Worm (Caenorhabditis elegans) whole organism, L3 larva: ENCODE data around the gene phf-32.
A peak's percentile ranks its signal among the peaks of the same experiment; 100 is the strongest.

Experiments
- R02D3.7 ChIP-seq: fragments of 150-350 bp; optimal IDR thresholded peaks from 2 replicates; lab custom pipeline; 2014; ENCODE audit warnings: missing biosample characterization, missing genetic modification characterization
- ZK546.5 ChIP-seq: sonication (generic microtip); optimal IDR thresholded peaks from 2 replicates; lab custom pipeline; 2017; ENCODE audit warnings: missing biosample characterization, missing genetic modification characterization
- aly-2 ChIP-seq: fragments of 150-350 bp; optimal IDR thresholded peaks from 2 replicates; lab custom pipeline; 2014; ENCODE audit warnings: missing biosample characterization, missing genetic modification characterization
- ceh-16 ChIP-seq: sonication (generic microtip); optimal IDR thresholded peaks from 2 replicates; lab custom pipeline; 2017; ENCODE audit warnings: missing biosample characterization, missing genetic modification characterization
- ceh-28 ChIP-seq: fragments of 150-350 bp; optimal IDR thresholded peaks from 2 replicates; lab custom pipeline; 2014; ENCODE audit warnings: missing biosample characterization, missing genetic modification reagents, missing genetic modification characterization
- ceh-82 ChIP-seq: fragments of 150-350 bp; optimal IDR thresholded peaks from 2 replicates; lab custom pipeline; 2014; ENCODE audit warnings: missing biosample characterization, missing genetic modification characterization
- ceh-9 ChIP-seq: sonication (generic microtip); optimal IDR thresholded peaks from 2 replicates; lab custom pipeline; 2018; ENCODE audit warnings: missing biosample characterization, missing genetic modification characterization
- egl-5 ChIP-seq: fragments of 150-350 bp; optimal IDR thresholded peaks from 2 replicates; lab custom pipeline; 2017; ENCODE audit warnings: missing biosample characterization, missing genetic modification reagents, missing genetic modification characterization, inconsistent platforms
- elt-2 ChIP-seq: sonication (generic microtip); optimal IDR thresholded peaks from 2 replicates; lab custom pipeline; 2016; ENCODE audit warnings: missing genetic modification reagents, mild to moderate bottlenecking, missing genetic modification characterization, missing compliant biosample characterization
- elt-3 ChIP-seq, 3 experiments: fragments of 150-350 bp in 1 of 3; sonication (generic microtip) in 2 of 3; optimal IDR thresholded peaks; 2 replicates in 2 of 3; 4 replicates in 1 of 3; lab custom pipeline; 2014 to 2017; ENCODE audit warnings: missing biosample characterization in 3 of 3, missing genetic modification characterization in 3 of 3
- eor-1 ChIP-seq, 2 experiments: fragments of 150-350 bp; optimal IDR thresholded peaks; 2 replicates each; lab custom pipeline; 2014 to 2018; ENCODE audit warnings: missing biosample characterization in 2 of 2, missing genetic modification characterization in 2 of 2
- fkh-10 ChIP-seq: sonication (generic microtip); optimal IDR thresholded peaks from 2 replicates; lab custom pipeline; 2017; ENCODE audit warnings: missing biosample characterization, missing genetic modification reagents, missing genetic modification characterization
- fkh-2 ChIP-seq: fragments of 150-350 bp; optimal IDR thresholded peaks from 2 replicates; lab custom pipeline; 2014; ENCODE audit warnings: missing biosample characterization, missing genetic modification reagents, missing genetic modification characterization
- fos-1 ChIP-seq: fragments of 150-350 bp; optimal IDR thresholded peaks from 2 replicates; lab custom pipeline; 2014; ENCODE audit warnings: missing biosample characterization, missing genetic modification characterization
- hmg-11 ChIP-seq: sonication (generic microtip); optimal IDR thresholded peaks from 2 replicates; lab custom pipeline; 2016; ENCODE audit warnings: missing genetic modification characterization, missing compliant biosample characterization
- jun-1 ChIP-seq: fragments of 150-350 bp; optimal IDR thresholded peaks from 2 replicates; lab custom pipeline; 2014; ENCODE audit warnings: missing biosample characterization, missing genetic modification reagents, missing genetic modification characterization
- lsy-12 ChIP-seq: sonication (generic microtip); optimal IDR thresholded peaks from 2 replicates; lab custom pipeline; 2016; ENCODE audit warnings: mild to moderate bottlenecking, missing genetic modification characterization, missing compliant biosample characterization
- mdl-1 ChIP-seq: fragments of 150-350 bp; optimal IDR thresholded peaks from 2 replicates; lab custom pipeline; 2014; ENCODE audit warnings: missing biosample characterization, missing genetic modification characterization
- mml-1 ChIP-seq: fragments of 150-350 bp; sonication (generic microtip); optimal IDR thresholded peaks from 3 replicates; lab custom pipeline; 2014; ENCODE audit warnings: missing biosample characterization, missing genetic modification characterization
- nfya-1 ChIP-seq: sonication (generic microtip); optimal IDR thresholded peaks from 2 replicates; lab custom pipeline; 2017; ENCODE audit warnings: missing genetic modification characterization, mild to moderate bottlenecking, missing compliant biosample characterization, antibody characterized with exemption, moderate library complexity; ENCODE audit not compliant: insufficient read depth
- nhr-11 ChIP-seq: fragments of 150-350 bp; optimal IDR thresholded peaks from 2 replicates; lab custom pipeline; 2014; ENCODE audit warnings: missing biosample characterization, missing genetic modification characterization
- nhr-12 ChIP-seq: fragments of 150-350 bp; optimal IDR thresholded peaks from 2 replicates; lab custom pipeline; 2014; ENCODE audit warnings: missing biosample characterization, missing genetic modification characterization
- nhr-23 ChIP-seq: fragments of 150-350 bp; optimal IDR thresholded peaks from 2 replicates; lab custom pipeline; 2014; ENCODE audit warnings: missing biosample characterization, missing genetic modification reagents, missing genetic modification characterization
- nhr-237 ChIP-seq: fragments of 150-350 bp; optimal IDR thresholded peaks from 2 replicates; lab custom pipeline; 2014; ENCODE audit warnings: missing biosample characterization, missing genetic modification characterization
- nhr-25 ChIP-seq: sonication (generic microtip); optimal IDR thresholded peaks from 2 replicates; lab custom pipeline; 2017; ENCODE audit warnings: missing biosample characterization, missing genetic modification characterization
- nhr-28 ChIP-seq: fragments of 150-350 bp; optimal IDR thresholded peaks from 2 replicates; lab custom pipeline; 2014; ENCODE audit warnings: missing biosample characterization, missing genetic modification characterization
- nhr-43 ChIP-seq: sonication (generic microtip); optimal IDR thresholded peaks from 2 replicates; lab custom pipeline; 2016; ENCODE audit warnings: mild to moderate bottlenecking, missing genetic modification characterization, missing compliant biosample characterization; ENCODE audit not compliant: poor library complexity, severe bottlenecking
- nhr-67 ChIP-seq: fragments of 150-350 bp; optimal IDR thresholded peaks from 2 replicates; lab custom pipeline; 2014; ENCODE audit warnings: missing biosample characterization, missing genetic modification characterization
- nhr-76 ChIP-seq: fragments of 150-350 bp; sonication (generic microtip); optimal IDR thresholded peaks from 5 replicates; lab custom pipeline; 2014; ENCODE audit warnings: missing biosample characterization, missing genetic modification characterization
- nhr-77 ChIP-seq: fragments of 150-350 bp; optimal IDR thresholded peaks from 2 replicates; lab custom pipeline; 2014; ENCODE audit warnings: missing biosample characterization, missing genetic modification characterization
- pha-4 ChIP-seq: fragments of 150-350 bp; optimal IDR thresholded peaks from 2 replicates; lab custom pipeline; 2014; ENCODE audit warnings: missing biosample characterization, missing genetic modification reagents, missing genetic modification characterization
- pqm-1 ChIP-seq: fragments of 150-350 bp; optimal IDR thresholded peaks from 2 replicates; lab custom pipeline; 2017; ENCODE audit warnings: missing biosample characterization, missing genetic modification characterization, inconsistent platforms
- sea-2 ChIP-seq: fragments of 150-350 bp; sonication (generic microtip); optimal IDR thresholded peaks from 4 replicates; lab custom pipeline; 2014; ENCODE audit warnings: missing biosample characterization, missing genetic modification reagents, missing genetic modification characterization
- snpc-4 ChIP-seq: fragments of 150-350 bp; optimal IDR thresholded peaks from 2 replicates; lab custom pipeline; 2014; ENCODE audit warnings: missing biosample characterization, missing genetic modification characterization
- tbx-2 ChIP-seq: sonication (generic microtip); optimal IDR thresholded peaks from 2 replicates; lab custom pipeline; 2016; ENCODE audit warnings: mild to moderate bottlenecking, missing genetic modification characterization, missing compliant biosample characterization
- unc-39 ChIP-seq: sonication (generic microtip); optimal IDR thresholded peaks from 4 replicates; lab custom pipeline; 2017; ENCODE audit warnings: missing biosample characterization, missing genetic modification characterization
- unc-62 ChIP-seq: fragments of 150-350 bp; sonication (generic microtip); optimal IDR thresholded peaks from 4 replicates; lab custom pipeline; 2014; ENCODE audit warnings: missing biosample characterization, missing genetic modification reagents, missing genetic modification characterization
- ztf-4 ChIP-seq: fragments of 150-350 bp; optimal IDR thresholded peaks from 2 replicates; lab custom pipeline; 2014; ENCODE audit warnings: missing biosample characterization, missing genetic modification characterization

phf-32 gene

ce11 chrX:12348329-12348728 lies 41.7 kb downstream of the phf-32 start, which contains the start of gene F42F12.14:
TSS of gene F42F12.14 (plus strand) at chrX:12348629.
- TF ChIP-seq eor-1 (tag; optimal IDR thresholded peaks at IDR 0.05; lab: Kevin White, UChicago) (no peak), nhr-28 (tag; lab: Kevin White, UChicago) (no peak), R02D3.7 (tag; lab: Kevin White, UChicago) (no peak), fkh-2 (no peak), nhr-43 (tag; lab: Kevin White, UChicago) (no peak), ceh-9 (tag; lab: Kevin White, UChicago) (no peak), nhr-76 (tag; lab: Kevin White, UChicago) (no peak), pqm-1 (tag; lab: Kevin White, UChicago) (no peak), ceh-82 (tag; lab: Kevin White, UChicago) (no peak), nhr-67 (no peak), sea-2 (no peak), unc-62 (GFP tag; lab: Kevin White, UChicago) (no peak), nfya-1 (tag; lab: Kevin White, UChicago) (no peak), elt-3 (tag; optimal IDR thresholded peaks at IDR 0.05; lab: Kevin White, UChicago) (no peak)

DNA sequence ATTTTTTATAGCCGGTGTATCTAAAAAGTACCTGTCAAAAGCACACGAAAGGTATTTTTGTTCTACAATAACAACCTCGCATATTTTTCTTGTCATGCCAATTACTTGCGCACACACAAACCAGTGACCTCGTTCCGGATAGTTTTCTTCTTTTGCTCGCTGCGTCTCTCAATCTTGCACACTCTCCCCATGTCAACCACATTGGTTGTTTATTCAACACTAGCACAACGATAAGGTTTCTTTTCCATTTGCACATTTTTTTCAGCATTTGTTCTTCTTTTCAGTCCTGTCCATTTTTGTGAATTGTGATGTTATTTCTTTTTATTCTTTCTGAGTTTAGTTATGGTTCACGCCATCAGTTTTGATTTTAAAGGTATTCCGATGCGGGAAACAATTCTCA lies 43.5 kb downstream of the phf-32 start, which contains the start of gene F42F12.3:
Gene F42F12.3 (plus strand): TSS at position 372 of the 400 bp plus-strand sequence.
- TF ChIP-seq ceh-82 (tag; lab: Kevin White, UChicago) (no peak), elt-2 (peak; percentile 15), pha-4 (peak; percentile 55), nhr-23 (peak; percentile 14), nhr-77 (no peak), pqm-1 (tag; lab: Kevin White, UChicago) (peak; percentile 45)
- TF ChIP-seq, all 47 proteins: peak for 4

DNA sequence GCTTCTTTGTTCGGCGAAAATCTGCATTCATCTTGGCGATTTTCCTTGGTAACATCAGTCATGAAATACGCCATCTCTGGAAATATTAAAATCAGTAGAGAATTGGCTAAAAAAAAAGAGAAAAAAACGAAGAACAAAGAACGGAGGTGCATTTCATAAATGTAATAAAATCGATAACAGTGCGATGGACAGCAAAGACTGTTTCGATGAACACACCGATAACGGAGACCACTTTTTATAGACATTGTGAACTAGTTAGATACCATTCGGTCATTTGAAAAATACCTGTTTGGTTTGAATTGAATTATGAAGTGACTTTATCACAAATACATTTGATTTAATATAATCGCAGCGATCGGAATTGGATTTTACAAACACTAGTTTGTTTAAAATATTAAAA lies 46.2 kb downstream of the phf-32 start, which contains the start of gene F42F12.4:
Gene F42F12.4 (minus strand): TSS at position 76 of the 400 bp plus-strand sequence.
- TF ChIP-seq fkh-10 (GFP tag; lab: Kevin White, UChicago) = no peak
- peak; percentile 29 for TF ChIP-seq elt-2
- TF ChIP-seq nhr-43 (tag; lab: Kevin White, UChicago) = no peak
- TF ChIP-seq sea-2 = no peak
- no peak for TF ChIP-seq snpc-4 (tag; lab: Kevin White, UChicago)
- peak; percentile 3 for TF ChIP-seq pqm-1 (tag; lab: Kevin White, UChicago)
- TF ChIP-seq ceh-28 = peak; percentile 63

DNA sequence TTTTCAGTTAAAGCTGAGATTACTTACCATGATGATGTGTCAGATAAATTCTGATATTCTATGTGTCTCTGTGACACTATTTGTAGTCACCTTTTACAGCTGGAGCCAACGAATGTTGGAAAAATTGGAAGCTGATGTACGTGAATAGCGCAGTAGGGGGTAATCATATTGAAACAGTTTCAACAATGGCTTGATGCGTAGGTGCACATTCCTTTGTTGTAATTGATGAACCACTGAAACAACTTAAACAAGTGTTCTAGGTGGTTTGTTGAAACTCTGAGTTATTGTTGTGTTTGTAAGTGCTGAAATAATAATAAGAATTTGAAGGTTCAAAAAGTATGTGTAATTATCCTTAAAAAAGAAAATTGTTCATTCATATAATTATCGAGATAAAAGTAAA lies 49.9 kb downstream of the phf-32 start, which contains the start of gene nspc-12:
Gene nspc-12 (minus strand): TSS at position 101 of the 400 bp plus-strand sequence.
- no peak for TF ChIP-seq nhr-12 (tag; lab: Kevin White, UChicago)
- TF ChIP-seq nhr-237 = no peak
- no peak for TF ChIP-seq fos-1 (tag; lab: Kevin White, UChicago)
- TF ChIP-seq nhr-23 = no peak
- no peak for TF ChIP-seq mml-1 (tag; lab: Kevin White, UChicago)
- no peak for TF ChIP-seq ceh-9 (tag; lab: Kevin White, UChicago)
- no peak for TF ChIP-seq nhr-25
- no peak for TF ChIP-seq tbx-2 (tag; lab: Kevin White, UChicago)
- TF ChIP-seq jun-1 (tag; lab: Kevin White, UChicago) = no peak
- no peak for TF ChIP-seq sea-2
- TF ChIP-seq ZK546.5 = no peak
- TF ChIP-seq ceh-28 = no peak
- TF ChIP-seq unc-62 (GFP tag; lab: Kevin White, UChicago) = no peak
- TF ChIP-seq hmg-11 (tag; lab: Kevin White, UChicago) = no peak
- no peak for TF ChIP-seq nhr-11 (tag; lab: Kevin White, UChicago)
- no peak for TF ChIP-seq lsy-12
- no peak for TF ChIP-seq unc-39 (tag; lab: Kevin White, UChicago)
- no peak for TF ChIP-seq elt-3 (tag; optimal IDR thresholded peaks at IDR 0.05; lab: Kevin White, UChicago)
- TF ChIP-seq nhr-77 = no peak

- TF ChIP-seq aly-2 (tag; lab: Kevin White, UChicago) (no peak), nhr-43 (tag; lab: Kevin White, UChicago) (no peak), fkh-2 (no peak), lsy-12 (no peak), unc-62 (GFP tag; lab: Kevin White, UChicago) (no peak), egl-5 (tag; lab: Kevin White, UChicago) (no peak), nhr-76 (tag; lab: Kevin White, UChicago) (no peak), fkh-10 (GFP tag; lab: Kevin White, UChicago) (no peak), jun-1 (tag; lab: Kevin White, UChicago) (no peak), ZK546.5 (no peak), snpc-4 (tag; lab: Kevin White, UChicago) (no peak), tbx-2 (tag; lab: Kevin White, UChicago) (no peak), mdl-1 (no peak), ztf-4 (tag; lab: Kevin White, UChicago) (no peak), pha-4 (no peak), ceh-16 (tag; lab: Kevin White, UChicago) (no peak), R02D3.7 (tag; lab: Kevin White, UChicago) (no peak), fos-1 (tag; lab: Kevin White, UChicago) (no peak)
These were observed 50.5 kb downstream of the phf-32 start, which contains the start of gene nspc-13 for ce11 chrX:12357127-12357526. TSS of gene nspc-13 (plus strand) at chrX:12357427.
